Worm (Caenorhabditis elegans) whole organism, L1 larva: ENCODE results near the gene scl-1.

Experiments
- blmp-1 ChIP-seq: fragments of 150-350 bp; optimal IDR thresholded peaks from 2 replicates; lab custom pipeline; 2014; ENCODE audit warnings: missing biosample characterization, missing genetic modification characterization
- pqm-1 ChIP-seq: sonication (generic microtip); optimal IDR thresholded peaks from 3 replicates; lab custom pipeline; 2017; ENCODE audit warnings: missing biosample characterization, missing genetic modification characterization

ce11 chrIV:13052568-13052967 is 3.6 kb upstream of the scl-1 start, which contains the start of gene F49E11.7:
- no peak for TF ChIP-seq blmp-1 (tag; lab: Kevin White, UChicago)
- no peak for TF ChIP-seq pqm-1
